Worm (Caenorhabditis elegans) whole organism, late embryonic: ENCODE results near the gene F54D10.7.

ENCODE experiments used
- F13H6.1 ChIP-seq: sonication (generic microtip); optimal IDR thresholded peaks from 2 replicates; lab custom pipeline; 2016; ENCODE audit warnings: missing genetic modification characterization, missing compliant biosample characterization
- K02D7.2 ChIP-seq: sonication (generic microtip); optimal IDR thresholded peaks from 2 replicates; lab custom pipeline; 2017; ENCODE audit warnings: mild to moderate bottlenecking, missing genetic modification characterization, missing compliant biosample characterization
- K09A11.1 ChIP-seq: sonication (generic microtip); optimal IDR thresholded peaks from 2 replicates; lab custom pipeline; 2017; ENCODE audit warnings: antibody characterized with exemption, mild to moderate bottlenecking, missing genetic modification characterization, missing compliant biosample characterization; ENCODE audit not compliant: insufficient read depth
- ahr-1 ChIP-seq: sonication (generic microtip); optimal IDR thresholded peaks from 2 replicates; lab custom pipeline; 2016; ENCODE audit warnings: missing genetic modification characterization, missing compliant biosample characterization
- ceh-14 ChIP-seq: sonication (generic microtip); optimal IDR thresholded peaks from 2 replicates; lab custom pipeline; 2016; ENCODE audit warnings: missing genotype, missing genetic modification characterization, missing compliant biosample characterization
- ceh-18 ChIP-seq: sonication (generic microtip); optimal IDR thresholded peaks from 2 replicates; lab custom pipeline; 2016; ENCODE audit warnings: missing genetic modification characterization, missing compliant biosample characterization
- ceh-24 ChIP-seq: sonication (generic microtip); optimal IDR thresholded peaks from 2 replicates; lab custom pipeline; 2016; ENCODE audit warnings: mild to moderate bottlenecking, missing genetic modification characterization, missing compliant biosample characterization
- ceh-30 ChIP-seq: fragments of 150-350 bp; optimal IDR thresholded peaks from 2 replicates; lab custom pipeline; 2014; ENCODE audit warnings: missing biosample characterization, missing genetic modification characterization
- ceh-31 ChIP-seq: sonication (generic microtip); optimal IDR thresholded peaks from 2 replicates; lab custom pipeline; 2016; ENCODE audit warnings: missing genetic modification characterization, missing compliant biosample characterization
- ceh-48 ChIP-seq: sonication (generic microtip); optimal IDR thresholded peaks from 2 replicates; lab custom pipeline; 2016; ENCODE audit warnings: missing genetic modification characterization, inconsistent platforms, missing compliant biosample characterization
- che-1 ChIP-seq: sonication (generic microtip); optimal IDR thresholded peaks from 2 replicates; lab custom pipeline; 2016; ENCODE audit warnings: mild to moderate bottlenecking, missing genetic modification characterization, missing compliant biosample characterization
- dmd-4 ChIP-seq: sonication (generic microtip); optimal IDR thresholded peaks from 2 replicates; lab custom pipeline; 2016; ENCODE audit warnings: borderline replicate concordance, missing genetic modification characterization, missing compliant biosample characterization
- elt-2 ChIP-seq: sonication (generic microtip); optimal IDR thresholded peaks from 2 replicates; lab custom pipeline; 2016; ENCODE audit warnings: missing genetic modification reagents, missing genetic modification characterization, missing compliant biosample characterization
- elt-4 ChIP-seq: sonication (generic microtip); optimal IDR thresholded peaks from 2 replicates; lab custom pipeline; 2016; ENCODE audit warnings: missing genetic modification characterization, missing compliant biosample characterization
- fkh-10 ChIP-seq: fragments of 150-350 bp; optimal IDR thresholded peaks from 2 replicates; lab custom pipeline; 2014; ENCODE audit warnings: missing biosample characterization, missing genetic modification reagents, missing genetic modification characterization
- fkh-6 ChIP-seq: sonication (generic microtip); optimal IDR thresholded peaks from 2 replicates; lab custom pipeline; 2016; ENCODE audit warnings: missing genetic modification characterization, missing compliant biosample characterization
- gmeb-2 ChIP-seq: sonication (generic microtip); optimal IDR thresholded peaks from 2 replicates; lab custom pipeline; 2016; ENCODE audit warnings: missing genetic modification characterization, inconsistent platforms, missing compliant biosample characterization
- hlh-6 ChIP-seq: sonication (generic microtip); optimal IDR thresholded peaks from 2 replicates; lab custom pipeline; 2016; ENCODE audit warnings: missing genotype, missing genetic modification characterization, missing compliant biosample characterization
- madf-2 ChIP-seq: sonication (generic microtip); optimal IDR thresholded peaks from 2 replicates; lab custom pipeline; 2017; ENCODE audit warnings: missing genetic modification characterization, missing compliant biosample characterization
- nfya-1 ChIP-seq: sonication (generic microtip); optimal IDR thresholded peaks from 2 replicates; lab custom pipeline; 2017; ENCODE audit warnings: missing genetic modification characterization, mild to moderate bottlenecking, missing compliant biosample characterization, antibody characterized with exemption, moderate library complexity
- nhr-232 ChIP-seq: sonication (generic microtip); optimal IDR thresholded peaks from 2 replicates; lab custom pipeline; 2016; ENCODE audit warnings: missing genetic modification characterization, missing compliant biosample characterization
- npax-4 ChIP-seq: sonication (generic microtip); optimal IDR thresholded peaks from 2 replicates; lab custom pipeline; 2016; ENCODE audit warnings: missing genetic modification characterization, missing compliant biosample characterization
- pag-3 ChIP-seq: sonication (generic microtip); optimal IDR thresholded peaks from 2 replicates; lab custom pipeline; 2016; ENCODE audit warnings: missing compliant biosample characterization, missing genetic modification characterization, borderline replicate concordance
- pax-1 ChIP-seq: fragments of 150-350 bp; optimal IDR thresholded peaks from 2 replicates; lab custom pipeline; 2014; ENCODE audit warnings: missing biosample characterization, missing genetic modification characterization
- pha-2 ChIP-seq: sonication (generic microtip); optimal IDR thresholded peaks from 2 replicates; lab custom pipeline; 2017; ENCODE audit warnings: mild to moderate bottlenecking, missing genetic modification characterization, missing compliant biosample characterization
- pros-1 ChIP-seq: fragments of 150-350 bp; optimal IDR thresholded peaks from 2 replicates; lab custom pipeline; 2014; ENCODE audit warnings: missing biosample characterization, missing genetic modification reagents, missing genetic modification characterization
- sdc-2 ChIP-seq: sonication (generic microtip); optimal IDR thresholded peaks from 2 replicates; lab custom pipeline; 2016; ENCODE audit warnings: missing genotype, missing genetic modification characterization, missing compliant biosample characterization
- sox-2 ChIP-seq: fragments of 200-800 bp; sonication (Bioruptor generic); IDR thresholded peaks from 2 replicates; pipeline ENCODE4 v1.3.6; 2022; ENCODE audit warnings: missing genetic modification reagents, missing genetic modification characterization, missing compliant biosample characterization
- sox-4 ChIP-seq: sonication (generic microtip); optimal IDR thresholded peaks from 2 replicates; lab custom pipeline; 2017; ENCODE audit warnings: mild to moderate bottlenecking, missing genetic modification characterization, inconsistent platforms, missing compliant biosample characterization
- tbx-2 ChIP-seq: sonication (generic microtip); optimal IDR thresholded peaks from 2 replicates; lab custom pipeline; 2016; ENCODE audit warnings: missing genetic modification characterization, missing compliant biosample characterization
- tbx-7 ChIP-seq: sonication (generic microtip); optimal IDR thresholded peaks from 2 replicates; lab custom pipeline; 2016; ENCODE audit warnings: missing genotype, missing genetic modification characterization, missing compliant biosample characterization
- ttx-3 ChIP-seq: sonication (generic microtip); optimal IDR thresholded peaks from 2 replicates; lab custom pipeline; 2016; ENCODE audit warnings: missing genetic modification reagents, missing genetic modification characterization, missing compliant biosample characterization
- unc-3 ChIP-seq, 2 experiments: fragments of 200-800 bp in 1 of 2; sonication (Bioruptor generic) in 1 of 2; sonication (generic microtip) in 1 of 2; conservative IDR thresholded peaks in 1 of 2; optimal IDR thresholded peaks in 1 of 2; 2 replicates each; pipeline versions ENCODE4 v1.3.6 to Lab custom; 2016 to 2022; ENCODE audit warnings: missing compliant biosample characterization in 2 of 2, missing genetic modification characterization in 2 of 2, missing genetic modification reagents in 1 of 2
- unc-42 ChIP-seq: sonication (generic microtip); optimal IDR thresholded peaks from 2 replicates; lab custom pipeline; 2016; ENCODE audit warnings: missing genotype, missing genetic modification characterization, missing compliant biosample characterization
- unc-55 ChIP-seq: sonication (generic microtip); optimal IDR thresholded peaks from 2 replicates; lab custom pipeline; 2017; ENCODE audit warnings: missing biosample characterization, missing genetic modification reagents, missing genetic modification characterization
- unc-86 ChIP-seq: sonication (generic microtip); optimal IDR thresholded peaks from 2 replicates; lab custom pipeline; 2016; ENCODE audit warnings: missing genetic modification characterization, missing compliant biosample characterization
- zip-5 ChIP-seq: sonication (generic microtip); optimal IDR thresholded peaks from 2 replicates; lab custom pipeline; 2016; ENCODE audit warnings: missing genetic modification characterization, missing compliant biosample characterization

F54D10.7 gene

DNA sequence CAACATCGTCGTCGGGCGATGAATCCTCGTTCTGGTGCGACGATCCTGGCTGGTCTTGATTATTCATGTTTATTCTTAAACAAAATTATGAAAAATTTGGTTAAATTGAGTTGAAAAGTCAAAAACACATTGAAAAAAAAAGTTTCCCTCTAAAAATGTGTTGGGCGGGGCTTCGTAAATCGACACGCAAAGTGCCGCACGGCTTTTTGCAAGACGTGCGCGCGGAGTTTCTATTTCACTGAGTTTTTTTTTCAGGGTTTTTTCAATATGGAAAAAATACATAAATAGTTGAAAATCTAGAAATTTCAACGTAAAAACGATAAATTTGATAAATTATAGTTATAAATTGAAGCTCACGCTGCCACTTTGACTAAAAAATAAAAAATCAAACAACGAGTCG lies 13.0 kb downstream of the F54D10.7 start, which contains the start of gene F54D10.5:
F54D10.5 (minus strand) TSS at position 74 of the 400 bp plus-strand sequence.
- TF ChIP-seq nfya-1 (tag; lab: Kevin White, UChicago), result peak; percentile 70
- peak; percentile 4 for TF ChIP-seq sox-4 (tag; lab: Kevin White, UChicago)
- TF ChIP-seq sdc-2 (tag; lab: Kevin White, UChicago), result no peak
- peak; percentile 32 for TF ChIP-seq ceh-18 (tag; lab: Kevin White, UChicago)
- TF ChIP-seq ceh-14 (tag; lab: Kevin White, UChicago), result no peak
- peak; percentile 30 for TF ChIP-seq pax-1
- TF ChIP-seq K02D7.2 (tag; lab: Kevin White, UChicago), result peak; percentile 45
- no peak for TF ChIP-seq ceh-30 (tag; lab: Kevin White, UChicago)
- TF ChIP-seq ttx-3 (tag; lab: Kevin White, UChicago), result peak; percentile 36
- TF ChIP-seq elt-2 (tag; lab: Kevin White, UChicago), result peak; percentile 78
- no peak for TF ChIP-seq tbx-7 (tag; lab: Kevin White, UChicago)
- TF ChIP-seq hlh-6 (tag; lab: Kevin White, UChicago), result no peak
- TF ChIP-seq unc-55 (GFP tag; lab: Kevin White, UChicago), result no peak
- peak; percentile 45 for TF ChIP-seq unc-86 (tag; lab: Kevin White, UChicago)
- TF ChIP-seq nhr-232 (tag; lab: Kevin White, UChicago), result no peak
- TF ChIP-seq gmeb-2 (tag; lab: Kevin White, UChicago), result no peak
- peak; percentile 6 for TF ChIP-seq unc-42 (tag; lab: Kevin White, UChicago)
- no peak for TF ChIP-seq sox-2 (GFP tag; lab: Robert Waterston, UW)
- peak; percentile 53 for TF ChIP-seq ceh-31
- TF ChIP-seq ceh-48, result no peak
- no peak for TF ChIP-seq che-1 (tag; lab: Kevin White, UChicago)
- TF ChIP-seq F13H6.1 (tag; lab: Kevin White, UChicago), result no peak
- TF ChIP-seq ceh-24 (tag; lab: Kevin White, UChicago), result no peak
- no peak for TF ChIP-seq pros-1 (tag; lab: Kevin White, UChicago)
- TF ChIP-seq K09A11.1 (tag; lab: Kevin White, UChicago), result peak; percentile 32
- TF ChIP-seq elt-4, result no peak
- no peak for TF ChIP-seq madf-2 (tag; lab: Kevin White, UChicago)
- no peak for TF ChIP-seq ahr-1
- peak; percentile 74 for TF ChIP-seq tbx-2 (tag; lab: Kevin White, UChicago)
- TF ChIP-seq, all 69 proteins: peak for 12

DNA sequence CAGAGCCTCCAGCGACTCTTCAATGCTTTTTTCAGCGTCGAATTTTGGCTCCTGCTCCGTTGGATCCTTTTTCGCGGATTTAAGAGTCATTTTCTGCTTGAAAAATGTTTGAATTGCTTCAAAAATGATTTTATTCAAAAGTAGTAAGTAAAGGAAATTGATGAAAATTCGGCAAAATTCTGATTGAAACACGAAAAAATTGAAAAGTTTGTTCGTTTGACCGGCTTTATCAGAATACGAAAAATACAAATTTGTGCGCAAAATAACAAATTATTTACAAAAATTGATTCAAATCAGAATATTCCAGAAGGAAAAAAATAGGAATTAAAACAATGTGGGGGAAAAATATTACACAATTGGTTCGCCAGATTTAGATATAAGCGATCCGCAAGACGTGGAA lies 14.1 kb downstream of the F54D10.7 start, which contains the start of gene F54D10.4:
F54D10.4 (minus strand) TSS at position 101 of the 400 bp plus-strand sequence.
- TF ChIP-seq pag-3 (tag; lab: Kevin White, UChicago) (no peak), fkh-6 (no peak)

DNA sequence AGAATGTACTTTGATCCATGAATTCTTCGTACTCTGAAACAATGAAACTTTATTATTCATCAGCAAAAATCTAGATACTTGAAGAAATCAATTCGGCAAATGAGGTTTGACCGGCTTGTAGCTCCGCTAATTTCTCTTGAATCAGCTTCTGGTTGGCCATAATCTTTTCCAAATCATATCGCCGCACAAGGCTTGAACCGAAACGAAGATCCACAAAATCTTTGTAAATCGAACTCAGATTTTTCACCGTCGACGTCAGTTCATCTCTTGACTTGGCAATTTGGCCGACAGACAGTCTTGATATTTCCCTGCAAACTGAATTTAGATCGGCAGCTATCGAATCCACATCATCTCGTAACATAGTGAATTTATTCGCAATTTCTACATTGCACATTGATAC lies 15.6 kb downstream of the F54D10.7 start:
- TF ChIP-seq ceh-48, result no peak
- TF ChIP-seq pha-2 (tag; lab: Kevin White, UChicago), result no peak
- TF ChIP-seq unc-3 (GFP tag; conservative IDR thresholded peaks at IDR 0.05; lab: Robert Waterston, UW), result no peak
- no peak for TF ChIP-seq unc-3 (tag; optimal IDR thresholded peaks at IDR 0.05; lab: Kevin White, UChicago)
- TF ChIP-seq npax-4 (tag; lab: Kevin White, UChicago), result no peak
- no peak for TF ChIP-seq zip-5 (tag; lab: Kevin White, UChicago)
- no peak for TF ChIP-seq ahr-1

DNA sequence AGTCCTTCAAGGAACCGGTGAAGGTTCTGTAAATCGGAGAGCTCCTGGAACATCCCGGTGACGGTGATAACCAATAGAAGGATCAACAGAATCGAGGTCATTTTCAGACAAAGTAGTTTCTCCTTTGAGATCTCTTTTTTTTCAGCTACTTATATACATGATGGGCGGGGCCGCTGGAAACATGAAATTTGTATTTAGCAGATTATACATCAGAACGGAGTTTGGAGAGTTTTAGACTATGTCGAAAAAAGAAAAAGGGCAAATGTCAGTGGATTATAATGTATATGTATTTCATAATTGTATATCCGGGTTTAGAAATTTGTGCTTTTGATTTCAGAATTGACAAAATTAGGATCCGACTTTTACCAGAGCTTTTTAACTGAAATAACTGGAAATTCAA lies 17.9 kb downstream of the F54D10.7 start, which contains the start of gene ins-32:
ins-32 (minus strand) TSS at position 101 of the 400 bp plus-strand sequence.
- TF ChIP-seq dmd-4 (tag; lab: Kevin White, UChicago) (no peak), F13H6.1 (tag; lab: Kevin White, UChicago) (no peak), nfya-1 (tag; lab: Kevin White, UChicago) (no peak), fkh-10 (GFP tag; lab: Kevin White, UChicago) (no peak)
- TF ChIP-seq, all 69 proteins: peak for 0
